Worm (Caenorhabditis elegans) whole organism, L4 larva: Measurements from ENCODE around the gene C37H5.5.

Source experiments
- F26F4.8 ChIP-seq: fragments of 200-800 bp; sonication (Bioruptor generic); conservative IDR thresholded peaks from 2 replicates; pipeline ENCODE4 v1.3.6; 2022; ENCODE audit warnings: missing genetic modification characterization, missing compliant biosample characterization
- F37D6.2 ChIP-seq: sonication (generic microtip); optimal IDR thresholded peaks from 2 replicates; lab custom pipeline; 2016; ENCODE audit warnings: mild to moderate bottlenecking, missing genetic modification characterization, missing compliant biosample characterization
- Y105C5A.15 ChIP-seq: fragments of 200-800 bp; sonication (Bioruptor generic); IDR thresholded peaks from 2 replicates; pipeline ENCODE4 v1.3.6; 2022; ENCODE audit warnings: missing genetic modification characterization, missing compliant biosample characterization
- Y5F2A.4 ChIP-seq: fragments of 200-800 bp; sonication (Bioruptor generic); optimal IDR thresholded peaks from 2 replicates; lab custom pipeline; 2018; ENCODE audit warnings: mild to moderate bottlenecking, missing genetic modification characterization, missing compliant biosample characterization
- aha-1 ChIP-seq: fragments of 150-350 bp; peaks from one replicate; lab custom pipeline; 2014; ENCODE audit warnings: missing biosample characterization, missing genetic modification characterization
- ceh-20 ChIP-seq: fragments of 200-800 bp; sonication (Bioruptor generic); IDR thresholded peaks from 2 replicates; pipeline ENCODE4 v1.3.6; 2022; ENCODE audit warnings: missing genetic modification reagents, missing genetic modification characterization, missing compliant biosample characterization
- ceh-32 ChIP-seq: sonication (generic microtip); optimal IDR thresholded peaks from 2 replicates; lab custom pipeline; 2016; ENCODE audit warnings: mild to moderate bottlenecking, missing genetic modification characterization, missing compliant biosample characterization; ENCODE audit not compliant: poor library complexity
- ceh-44 ChIP-seq: fragments of 200-800 bp; sonication (Bioruptor generic); IDR thresholded peaks from 2 replicates; pipeline ENCODE4 v1.3.6; 2022; ENCODE audit warnings: missing genetic modification reagents, missing genetic modification characterization, missing compliant biosample characterization
- ceh-82 ChIP-seq: sonication (generic microtip); optimal IDR thresholded peaks from 2 replicates; lab custom pipeline; 2017; ENCODE audit warnings: missing biosample characterization, missing genetic modification characterization
- ces-1 ChIP-seq: fragments of 150-350 bp; sonication (generic microtip); optimal IDR thresholded peaks from 4 replicates; lab custom pipeline; 2014; ENCODE audit warnings: missing biosample characterization, missing genetic modification reagents, missing genetic modification characterization
- daf-8 ChIP-seq: fragments of 200-800 bp; sonication (Bioruptor generic); IDR thresholded peaks from 2 replicates; pipeline ENCODE4 v1.3.6; 2022; ENCODE audit warnings: missing genetic modification characterization, missing compliant biosample characterization
- dmd-6 ChIP-seq: fragments of 200-800 bp; sonication (Bioruptor generic); IDR thresholded peaks from 2 replicates; pipeline ENCODE4 v1.3.6; 2022; ENCODE audit warnings: missing genetic modification reagents, missing genetic modification characterization, missing compliant biosample characterization
- dmd-8 ChIP-seq: fragments of 200-800 bp; sonication (Bioruptor generic); IDR thresholded peaks from 2 replicates; pipeline ENCODE4 v1.3.6; 2022; ENCODE audit warnings: missing genetic modification characterization, missing compliant biosample characterization
- dve-1 ChIP-seq: sonication (generic microtip); optimal IDR thresholded peaks from 2 replicates; lab custom pipeline; 2017; ENCODE audit warnings: antibody characterized with exemption, mild to moderate bottlenecking, missing genetic modification characterization, missing compliant biosample characterization; ENCODE audit not compliant: insufficient read depth
- fos-1 ChIP-seq: fragments of 150-350 bp; optimal IDR thresholded peaks from 2 replicates; lab custom pipeline; 2014; ENCODE audit warnings: missing biosample characterization, missing genetic modification characterization
- gei-8 ChIP-seq: fragments of 200-800 bp; sonication (Bioruptor generic); optimal IDR thresholded peaks from 2 replicates; lab custom pipeline; 2018; ENCODE audit warnings: mild to moderate bottlenecking, missing genetic modification characterization, missing compliant biosample characterization
- hlh-30 ChIP-seq: sonication (generic microtip); optimal IDR thresholded peaks from 2 replicates; lab custom pipeline; 2017; ENCODE audit warnings: antibody characterized with exemption, mild to moderate bottlenecking, missing genetic modification characterization, missing compliant biosample characterization; ENCODE audit not compliant: insufficient read depth
- hmg-1.1 ChIP-seq: fragments of 200-800 bp; sonication (Bioruptor generic); IDR thresholded peaks from 2 replicates; pipeline ENCODE4 v1.3.6; 2022; ENCODE audit warnings: missing genetic modification reagents, missing genetic modification characterization, missing compliant biosample characterization
- lin-39 ChIP-seq: fragments of 150-350 bp; optimal IDR thresholded peaks from 2 replicates; lab custom pipeline; 2014; ENCODE audit warnings: missing biosample characterization, missing genetic modification reagents, missing genetic modification characterization
- madf-9 ChIP-seq: fragments of 200-800 bp; sonication (Bioruptor generic); conservative IDR thresholded peaks from 2 replicates; pipeline ENCODE4 v1.3.6; 2022; ENCODE audit warnings: missing genetic modification reagents, missing genetic modification characterization, missing compliant biosample characterization
- mes-2 ChIP-seq: sonication (generic microtip); optimal IDR thresholded peaks from 2 replicates; lab custom pipeline; 2016; ENCODE audit warnings: missing genotype, mild to moderate bottlenecking, missing genetic modification characterization, missing compliant biosample characterization; ENCODE audit not compliant: poor library complexity, severe bottlenecking
- mxl-2 ChIP-seq: fragments of 200-800 bp; sonication (Bioruptor generic); conservative IDR thresholded peaks from 2 replicates; pipeline ENCODE4 v1.3.6; 2022; ENCODE audit warnings: missing genetic modification reagents, missing genetic modification characterization, missing compliant biosample characterization
- mxl-3 ChIP-seq: fragments of 200-800 bp; sonication (Bioruptor generic); optimal IDR thresholded peaks from 2 replicates; lab custom pipeline; 2018; ENCODE audit warnings: mild to moderate bottlenecking, missing genetic modification characterization, missing compliant biosample characterization
- nhr-10 ChIP-seq: fragments of 150-350 bp; optimal IDR thresholded peaks from 2 replicates; lab custom pipeline; 2014; ENCODE audit warnings: missing biosample characterization, missing genetic modification characterization
- nhr-111 ChIP-seq: fragments of 200-800 bp; sonication (Bioruptor generic); optimal IDR thresholded peaks from 2 replicates; lab custom pipeline; 2018; ENCODE audit warnings: mild to moderate bottlenecking, missing genetic modification characterization, missing compliant biosample characterization
- nhr-48 ChIP-seq: sonication (generic microtip); optimal IDR thresholded peaks from 2 replicates; lab custom pipeline; 2016; ENCODE audit warnings: mild to moderate bottlenecking, missing genetic modification characterization, missing compliant biosample characterization
- nhr-6 ChIP-seq: fragments of 150-350 bp; optimal IDR thresholded peaks from 2 replicates; lab custom pipeline; 2014; ENCODE audit warnings: missing biosample characterization, missing genetic modification characterization
- pha-4 ChIP-seq, 2 experiments: fragments of 150-350 bp in 1 of 2; fragments of 200-800 bp in 1 of 2; sonication (Bioruptor generic) in 1 of 2; IDR thresholded peaks in 1 of 2; optimal IDR thresholded peaks in 1 of 2; 2 replicates each; pipeline versions ENCODE4 v1.3.6 to Lab custom; 2014 to 2022; ENCODE audit warnings: missing genetic modification characterization in 2 of 2, missing genetic modification reagents in 2 of 2, missing biosample characterization in 1 of 2, missing compliant biosample characterization in 1 of 2
- php-3 ChIP-seq: fragments of 200-800 bp; sonication (Bioruptor generic); IDR thresholded peaks from 2 replicates; pipeline ENCODE4 v1.3.6; 2022; ENCODE audit warnings: missing genetic modification reagents, missing genetic modification characterization, missing compliant biosample characterization
- skn-1 ChIP-seq: fragments of 150-350 bp; optimal IDR thresholded peaks from 2 replicates; lab custom pipeline; 2014; ENCODE audit warnings: missing biosample characterization, missing genetic modification characterization
- snpc-4 ChIP-seq: fragments of 150-350 bp; optimal IDR thresholded peaks from 2 replicates; lab custom pipeline; 2014; ENCODE audit warnings: missing biosample characterization, missing genetic modification characterization
- spr-3 ChIP-seq: fragments of 200-800 bp; sonication (Bioruptor generic); optimal IDR thresholded peaks from 2 replicates; lab custom pipeline; 2018; ENCODE audit warnings: mild to moderate bottlenecking, missing genetic modification characterization, missing compliant biosample characterization
- tag-97 ChIP-seq: fragments of 200-800 bp; sonication (Bioruptor generic); IDR thresholded peaks from 2 replicates; pipeline ENCODE4 v1.3.6; 2022; ENCODE audit warnings: missing genetic modification characterization, missing compliant biosample characterization
- unc-130 ChIP-seq: sonication (generic microtip); optimal IDR thresholded peaks from 2 replicates; lab custom pipeline; 2016; ENCODE audit warnings: missing genetic modification reagents, missing genetic modification characterization, missing compliant biosample characterization
- vab-7 ChIP-seq: fragments of 200-800 bp; sonication (Bioruptor generic); IDR thresholded peaks from 2 replicates; pipeline ENCODE4 v1.3.6; 2022; ENCODE audit warnings: missing genetic modification reagents, missing genetic modification characterization, missing compliant biosample characterization
- zfp-2 ChIP-seq: sonication (generic microtip); optimal IDR thresholded peaks from 2 replicates; lab custom pipeline; 2016; ENCODE audit warnings: mild to moderate bottlenecking, missing genetic modification characterization, missing compliant biosample characterization
- zfp-3 ChIP-seq: fragments of 200-800 bp; sonication (Bioruptor generic); conservative IDR thresholded peaks from 2 replicates; pipeline ENCODE4 v1.3.6; 2022; ENCODE audit warnings: missing genetic modification reagents, missing genetic modification characterization, missing compliant biosample characterization
- zip-2 ChIP-seq: fragments of 150-350 bp; optimal IDR thresholded peaks from 2 replicates; lab custom pipeline; 2014; ENCODE audit warnings: missing biosample characterization, missing genetic modification characterization
- ztf-11 ChIP-seq: fragments of 150-350 bp; optimal IDR thresholded peaks from 2 replicates; lab custom pipeline; 2014; ENCODE audit warnings: missing biosample characterization, missing genetic modification characterization
- ztf-7 ChIP-seq: fragments of 150-350 bp; optimal IDR thresholded peaks from 2 replicates; lab custom pipeline; 2014; ENCODE audit warnings: missing biosample characterization, missing genetic modification characterization

Gene C37H5.5

DNA sequence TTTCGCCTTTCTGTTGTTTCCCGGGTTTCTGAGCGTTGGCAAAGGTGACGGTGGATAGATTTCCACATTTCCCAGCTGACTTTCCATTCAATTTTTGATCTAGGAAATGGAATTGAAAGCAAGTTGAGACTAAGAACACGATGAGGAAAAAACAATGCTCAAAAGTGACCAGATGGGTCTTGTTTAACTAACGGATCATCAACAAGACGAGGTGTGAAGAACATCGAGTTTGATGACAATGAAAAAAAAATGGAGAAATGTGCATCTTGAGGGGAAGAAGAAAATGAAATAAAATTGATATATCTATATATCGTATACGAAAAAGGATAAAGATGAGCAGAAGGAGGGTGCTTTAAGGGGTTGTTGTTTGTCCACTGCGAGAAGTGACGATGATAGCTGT is 50.4 kb downstream of the C37H5.5 start, which contains the start of gene T19H12.6:
TSS of gene T19H12.6 (minus strand) at position 101 of the 400 bp plus-strand sequence.
- no peak for TF ChIP-seq ztf-7 (tag; lab: Kevin White, UChicago)
- TF ChIP-seq fos-1 = no peak
- no peak for TF ChIP-seq mxl-3 (GFP tag; lab: Kevin White, UChicago)
- TF ChIP-seq nhr-111 (GFP tag; lab: Kevin White, UChicago) = no peak
- no peak for TF ChIP-seq dmd-8
- no peak for TF ChIP-seq ceh-32 (tag; lab: Kevin White, UChicago)
- no peak for TF ChIP-seq ztf-11 (tag; lab: Kevin White, UChicago)
- TF ChIP-seq tag-97 (GFP tag; lab: Robert Waterston, UW) = no peak
- TF ChIP-seq madf-9 (GFP tag; lab: Robert Waterston, UW) = no peak
- no peak for TF ChIP-seq nhr-48
- TF ChIP-seq snpc-4 = no peak
- no peak for TF ChIP-seq nhr-6
- no peak for TF ChIP-seq Y105C5A.15 (GFP tag; lab: Robert Waterston, UW)
- TF ChIP-seq ces-1 = no peak
- no peak for TF ChIP-seq zfp-3 (GFP tag; lab: Robert Waterston, UW)
- no peak for TF ChIP-seq daf-8 (GFP tag; lab: Robert Waterston, UW)
- TF ChIP-seq, all 104 proteins: peak for 0

DNA sequence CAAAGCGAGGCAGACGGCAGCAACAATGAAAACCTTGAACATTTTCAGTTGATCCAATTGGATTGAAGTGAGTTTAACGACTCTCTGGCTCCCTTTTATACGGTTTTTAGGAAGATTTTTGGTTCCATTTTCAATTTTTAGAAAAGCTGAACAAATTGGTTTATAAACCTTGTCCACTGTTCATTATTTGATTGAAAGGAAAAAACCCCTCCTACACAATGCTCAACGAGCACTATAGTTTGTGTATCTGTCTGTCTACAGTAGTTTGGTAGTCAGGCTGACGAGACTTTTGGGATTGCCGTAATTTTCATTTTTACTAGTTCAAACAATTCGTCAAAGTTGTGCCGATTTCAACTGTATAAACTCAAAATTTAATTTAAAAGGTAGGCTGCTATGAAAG is 52.1 kb downstream of the C37H5.5 start, which contains the start of gene T19H12.15:
TSS of gene T19H12.15 (minus strand) at position 101 of the 400 bp plus-strand sequence.
- TF ChIP-seq dve-1 (tag; lab: Kevin White, UChicago) = no peak
- no peak for TF ChIP-seq mes-2 (tag; lab: Kevin White, UChicago)
- TF ChIP-seq F26F4.8 (GFP tag; lab: Robert Waterston, UW) = no peak
- no peak for TF ChIP-seq F37D6.2
- TF ChIP-seq madf-9 (GFP tag; lab: Robert Waterston, UW) = no peak
- TF ChIP-seq zfp-2 (tag; lab: Kevin White, UChicago) = no peak
- no peak for TF ChIP-seq ceh-20 (GFP tag; lab: Robert Waterston, UW)
- TF ChIP-seq mxl-2 (GFP tag; lab: Robert Waterston, UW) = no peak
- no peak for TF ChIP-seq nhr-10 (tag; lab: Kevin White, UChicago)
- no peak for TF ChIP-seq fos-1
- TF ChIP-seq hlh-30 (tag; lab: Kevin White, UChicago) = no peak
- no peak for TF ChIP-seq Y5F2A.4 (GFP tag; lab: Kevin White, UChicago)
- no peak for TF ChIP-seq spr-3 (GFP tag; lab: Kevin White, UChicago)
- TF ChIP-seq Y105C5A.15 (GFP tag; lab: Robert Waterston, UW) = no peak
- TF ChIP-seq, all 104 proteins: peak for 0

DNA sequence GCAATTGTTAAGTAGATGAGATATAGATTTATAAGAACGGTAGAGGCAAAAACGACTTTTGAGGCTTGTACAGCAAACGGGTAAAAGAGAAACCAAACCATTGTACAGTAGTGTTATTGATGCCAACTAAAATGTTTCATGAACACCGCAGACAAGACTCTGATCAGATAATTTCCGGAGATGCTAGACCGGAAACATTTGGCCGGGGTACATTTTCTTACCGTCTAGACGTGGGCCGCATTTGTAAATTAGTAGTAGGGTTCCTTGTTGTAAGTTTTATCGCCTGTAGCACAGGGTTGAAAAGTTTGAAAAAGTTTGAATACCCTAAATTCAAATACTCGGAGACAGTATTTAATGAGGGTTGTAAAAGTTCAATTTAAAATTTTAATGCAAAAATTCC is 54.2 kb downstream of the C37H5.5 start, which contains the start of gene str-32:
TSS of gene str-32 (minus strand) at position 101 of the 400 bp plus-strand sequence.
- TF ChIP-seq vab-7 = no peak
- TF ChIP-seq php-3 (GFP tag; lab: Robert Waterston, UW) = no peak
- TF ChIP-seq dmd-6 (GFP tag; lab: Robert Waterston, UW) = no peak
- no peak for TF ChIP-seq ceh-44 (GFP tag; lab: Robert Waterston, UW)
- TF ChIP-seq lin-39 (tag; lab: Kevin White, UChicago) = no peak
- TF ChIP-seq fos-1 = no peak
- TF ChIP-seq gei-8 (GFP tag; lab: Kevin White, UChicago) = no peak
- TF ChIP-seq unc-130 = no peak
- TF ChIP-seq Y105C5A.15 (GFP tag; lab: Robert Waterston, UW) = no peak
- no peak for TF ChIP-seq zip-2 (tag; lab: Kevin White, UChicago)
- no peak for TF ChIP-seq ceh-82 (tag; lab: Kevin White, UChicago)
- TF ChIP-seq pha-4 (GFP tag; IDR thresholded peaks at IDR 0.05; lab: Robert Waterston, UW) = no peak
- TF ChIP-seq pha-4 (tag; optimal IDR thresholded peaks at IDR 0.05; lab: Kevin White, UChicago) = no peak
- no peak for TF ChIP-seq tag-97 (GFP tag; lab: Robert Waterston, UW)
- TF ChIP-seq skn-1 (tag; lab: Kevin White, UChicago) = no peak
- TF ChIP-seq hmg-1.1 = no peak
- TF ChIP-seq aha-1 = no peak
- TF ChIP-seq dmd-8 = no peak
- no peak for TF ChIP-seq Y5F2A.4 (GFP tag; lab: Kevin White, UChicago)
